Worm (Caenorhabditis elegans): ENCODE data around the gene acbp-5.

DNA sequence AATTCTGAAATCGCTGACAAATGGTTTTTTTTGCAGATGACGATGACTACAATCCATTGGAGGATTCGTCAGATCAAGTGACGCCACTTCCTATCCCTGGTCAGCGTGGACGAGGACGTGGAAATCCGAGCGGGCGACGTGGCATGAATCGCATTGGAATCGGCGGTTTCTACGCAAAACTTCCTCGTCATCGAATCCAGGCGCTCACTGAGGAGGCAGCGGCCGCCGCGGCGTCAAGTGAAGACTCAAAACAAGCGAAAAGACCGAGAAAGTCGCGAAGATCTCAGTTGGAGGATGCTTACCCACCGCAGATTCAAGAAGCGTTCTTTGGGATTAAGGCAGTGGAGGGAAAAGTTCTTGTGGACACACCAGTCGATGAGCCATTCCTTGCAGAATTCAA, 7.1 kb upstream of the acbp-5 start:
- no peak for TF ChIP-seq unc-130 (GFP tag; optimal IDR thresholded peaks at IDR 0.05)
- TF ChIP-seq ceh-28 (tag; optimal IDR thresholded peaks at IDR 0.05) = no peak
- TF ChIP-seq daf-12 (tag; optimal IDR thresholded peaks at IDR 0.05) = no peak
- TF ChIP-seq zfp-3 (GFP tag; conservative IDR thresholded peaks at IDR 0.05) = no peak
- no peak for TF ChIP-seq daf-8 (GFP tag; IDR thresholded peaks at IDR 0.05)
- TF ChIP-seq ces-1 (GFP tag; optimal IDR thresholded peaks at IDR 0.05) = no peak
- TF ChIP-seq dmd-6 (GFP tag; IDR thresholded peaks at IDR 0.05) = no peak
- TF ChIP-seq jun-1 (tag; optimal IDR thresholded peaks at IDR 0.05) = no peak
- no peak for TF ChIP-seq F44E2.7 (GFP tag; IDR thresholded peaks at IDR 0.05)
- no peak for TF ChIP-seq pqm-1 (tag; optimal IDR thresholded peaks at IDR 0.05)
- no peak for TF ChIP-seq egl-27 (tag; optimal IDR thresholded peaks at IDR 0.05)
- TF ChIP-seq skn-1 (tag; optimal IDR thresholded peaks at IDR 0.05) = no peak
- no peak for TF ChIP-seq hlh-30 (tag; optimal IDR thresholded peaks at IDR 0.05; ENCODE audit: insufficient read depth)
- no peak for TF ChIP-seq zfp-2 (tag; optimal IDR thresholded peaks at IDR 0.05)
